Worm (Caenorhabditis elegans) whole organism, midembryonic: Measurements from ENCODE around the gene str-123.

ENCODE experiments used
- flt-1 ChIP-seq: fragments of 200-800 bp; sonication (Bioruptor generic); IDR thresholded peaks from 2 replicates; pipeline ENCODE4 v1.3.6; 2022; ENCODE audit warnings: missing genetic modification characterization, missing compliant biosample characterization
- klf-2 ChIP-seq: fragments of 200-800 bp; sonication (Bioruptor generic); conservative IDR thresholded peaks from 2 replicates; pipeline ENCODE4 v1.3.6; 2022; ENCODE audit warnings: missing genetic modification reagents, missing genetic modification characterization, missing compliant biosample characterization
- ref-1 ChIP-seq: fragments of 200-800 bp; sonication (Bioruptor generic); conservative IDR thresholded peaks from 2 replicates; pipeline ENCODE4 v1.3.6; 2022; ENCODE audit warnings: missing genetic modification reagents, missing genetic modification characterization, missing compliant biosample characterization
- ztf-23 ChIP-seq: fragments of 200-800 bp; sonication (Bioruptor generic); IDR thresholded peaks from 2 replicates; pipeline ENCODE4 v1.3.6; 2022; ENCODE audit warnings: missing genetic modification reagents, missing genetic modification characterization, missing compliant biosample characterization

ce11 chrX:12769697-12770096, 20.4 kb upstream of the str-123 start, which contains the start of gene ilc-17.1:
- TF ChIP-seq ref-1 (no peak), flt-1 (GFP tag; lab: Robert Waterston, UW) (no peak), ztf-23 (GFP tag; lab: Robert Waterston, UW) (no peak), klf-2 (GFP tag; lab: Robert Waterston, UW) (no peak)
